Worm (Caenorhabditis elegans): ENCODE measurements around the gene efn-3.

DNA sequence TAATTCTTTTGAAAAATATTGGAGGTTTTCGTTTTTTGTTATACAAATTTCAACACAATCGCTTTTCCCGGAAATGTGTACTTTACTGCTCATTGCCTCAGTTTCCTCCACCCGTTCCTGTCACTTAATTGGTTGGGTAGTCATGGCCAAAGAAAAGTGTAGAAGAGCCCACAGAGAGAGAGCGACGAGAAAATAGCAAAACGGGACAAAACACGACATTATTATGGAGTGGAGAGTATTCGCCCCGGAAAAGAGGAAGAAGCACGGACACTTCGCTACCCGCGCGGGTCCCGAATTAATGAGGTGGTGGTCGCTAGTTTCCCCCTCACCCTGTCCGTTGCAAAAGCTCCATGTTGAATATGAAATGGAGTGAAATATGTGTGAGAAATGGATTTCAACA, 26.6 kb upstream of the efn-3 start:
- TF ChIP-seq pes-1 (GFP tag; IDR thresholded peaks at IDR 0.05), result no peak
- TF ChIP-seq ama-1 (optimal IDR thresholded peaks at IDR 0.05), result no peak
- no peak for TF ChIP-seq ceh-13 (GFP tag; optimal IDR thresholded peaks at IDR 0.05)
- TF ChIP-seq tbx-11 (GFP tag; IDR thresholded peaks at IDR 0.05), result no peak
- no peak for TF ChIP-seq flt-1 (GFP tag; IDR thresholded peaks at IDR 0.05)
- TF ChIP-seq hmg-4 (GFP tag; optimal IDR thresholded peaks at IDR 0.05), result peak; percentile 25
- TF ChIP-seq F13C5.2 (tag; optimal IDR thresholded peaks at IDR 0.05), result no peak
